Fruit fly (Drosophila melanogaster): ENCODE results near the gene Gbeta13F.

Gbeta13F gene

dm6 chrX:15859387-15859786 is 528 bp upstream of the Gbeta13F start, which contains the start of gene AlkB:
Gene AlkB (minus strand): TSS chrX:15859487.
- no peak for TF ChIP-seq CG31224 (GFP tag; IDR thresholded peaks at IDR 0.05)
- no peak for TF ChIP-seq CG5180 (GFP tag; optimal IDR thresholded peaks at IDR 0.05)
- TF ChIP-seq gfzf (GFP tag; optimal IDR thresholded peaks at IDR 0.05) = peak; percentile 44
- no peak for TF ChIP-seq D19B (GFP tag; optimal IDR thresholded peaks at IDR 0.05)
- TF ChIP-seq Camta (GFP tag; optimal IDR thresholded peaks at IDR 0.05) = no peak
- TF ChIP-seq CG11696 (GFP tag; IDR thresholded peaks at IDR 0.05) = no peak
- no peak for TF ChIP-seq CG17385 (GFP tag; optimal IDR thresholded peaks at IDR 0.05)
- TF ChIP-seq CG3995 (GFP tag; optimal IDR thresholded peaks at IDR 0.05) = no peak
- no peak for TF ChIP-seq CG18619 (GFP tag; optimal IDR thresholded peaks at IDR 0.05)
- no peak for TF ChIP-seq Poxn (GFP tag; IDR thresholded peaks at IDR 0.05)
- TF ChIP-seq jumu (GFP tag; optimal IDR thresholded peaks at IDR 0.05) = no peak
- TF ChIP-seq bowl (GFP tag; IDR thresholded peaks at IDR 0.05) = no peak
- TF ChIP-seq hb (GFP tag; IDR thresholded peaks at IDR 0.05; ENCODE audit: partially characterized antibody) = no peak
- TF ChIP-seq CG6175 (GFP tag; IDR thresholded peaks at IDR 0.05) = no peak
- no peak for TF ChIP-seq klu (GFP tag; IDR thresholded peaks at IDR 0.05)
- no peak for TF ChIP-seq CG6813 (GFP tag; optimal IDR thresholded peaks at IDR 0.05)
- no peak for TF ChIP-seq hth (optimal IDR thresholded peaks at IDR 0.05)
- TF ChIP-seq Antp (GFP tag; optimal IDR thresholded peaks at IDR 0.05) = no peak
- TF ChIP-seq CG9817 (tag; optimal IDR thresholded peaks at IDR 0.05) = no peak
- no peak for TF ChIP-seq Dbx (GFP tag; IDR thresholded peaks at IDR 0.05)
- TF ChIP-seq Dll (GFP tag; IDR thresholded peaks at IDR 0.05; ENCODE audit: partially characterized antibody) = peak; percentile 49; the same call in 1 of the 4 replicates
- no peak for TF ChIP-seq CTCF (GFP tag; optimal IDR thresholded peaks at IDR 0.05)
- TF ChIP-seq CG15073 (GFP tag; optimal IDR thresholded peaks at IDR 0.05) = no peak
- TF ChIP-seq amos (GFP tag; IDR thresholded peaks at IDR 0.05; ENCODE audit: partially characterized antibody) = 0 out of 2 replicates have a peak, but pooled peaks have one; percentile 17
- TF ChIP-seq stc (GFP tag; IDR thresholded peaks at IDR 0.05) = no peak
- no peak for TF ChIP-seq CG8290 (GFP tag; optimal IDR thresholded peaks at IDR 0.05)
- TF ChIP-seq CG8290 (tag; optimal IDR thresholded peaks at IDR 0.05) = no peak
- no peak for TF ChIP-seq bsh (GFP tag; optimal IDR thresholded peaks at IDR 0.05)
- TF ChIP-seq Fer2 (tag; optimal IDR thresholded peaks at IDR 0.05) = no peak
- TF ChIP-seq CG7271 (tag; optimal IDR thresholded peaks at IDR 0.05) = no peak
- TF ChIP-seq CG6689 (GFP tag; IDR thresholded peaks at IDR 0.05) = no peak
- no peak for TF ChIP-seq fd64A (GFP tag; optimal IDR thresholded peaks at IDR 0.05)
- TF ChIP-seq CG16813 (GFP tag; IDR thresholded peaks at IDR 0.05; ENCODE audit: partially characterized antibody) = 0 out of 3 replicates have a peak, but pooled peaks have one; percentile 4
- TF ChIP-seq Elba2 (GFP tag; optimal IDR thresholded peaks at IDR 0.05) = no peak
- TF ChIP-seq BEAF-32 (GFP tag; optimal IDR thresholded peaks at IDR 0.05) = peak; percentile 45
- peak; percentile 13; the same call in 1 of the 2 replicates for TF ChIP-seq CG2129 (GFP tag; IDR thresholded peaks at IDR 0.05; ENCODE audit: partially characterized antibody)
- no peak for TF ChIP-seq CG4404 (GFP tag; IDR thresholded peaks at IDR 0.05)
- no peak for TF ChIP-seq salm (tag; optimal IDR thresholded peaks at IDR 0.05)
- TF ChIP-seq Doc3 (GFP tag; IDR thresholded peaks at IDR 0.05; ENCODE audit: partially characterized antibody) = no peak; the same call in 2 of the 3 replicates
- TF ChIP-seq tin (GFP tag; optimal IDR thresholded peaks at IDR 0.05) = no peak
- no peak for TF ChIP-seq zf30C (GFP tag; optimal IDR thresholded peaks at IDR 0.05)
- TF ChIP-seq CG12744 (GFP tag; optimal IDR thresholded peaks at IDR 0.05) = no peak
- no peak for TF ChIP-seq CG18764 (GFP tag; optimal IDR thresholded peaks at IDR 0.05)
- TF ChIP-seq bbx (GFP tag; IDR thresholded peaks at IDR 0.05; ENCODE audit: partially characterized antibody) = no peak
- TF ChIP-seq CG10565 (GFP tag; optimal IDR thresholded peaks at IDR 0.05) = no peak
- TF ChIP-seq Dref (GFP tag; IDR thresholded peaks at IDR 0.05) = peak; percentile 43; the same call in 1 of the 2 replicates
- TF ChIP-seq CG11723 (GFP tag; optimal IDR thresholded peaks at IDR 0.05) = no peak
- TF ChIP-seq lov (optimal IDR thresholded peaks at IDR 0.05) = no peak
- TF ChIP-seq lov (GFP tag; IDR thresholded peaks at IDR 0.05) = no peak
- TF ChIP-seq Lim3 (GFP tag; IDR thresholded peaks at IDR 0.05) = no peak
- TF ChIP-seq sens (GFP tag) = peak; percentile 32
- TF ChIP-seq gsb-n (tag; optimal IDR thresholded peaks at IDR 0.05) = no peak
- no peak for TF ChIP-seq ro (GFP tag; IDR thresholded peaks at IDR 0.05)

Data from whole organism, embryonic.